Worm (Caenorhabditis elegans): ENCODE measurements around the gene ctf-4.

The ctf-4 gene

DNA sequence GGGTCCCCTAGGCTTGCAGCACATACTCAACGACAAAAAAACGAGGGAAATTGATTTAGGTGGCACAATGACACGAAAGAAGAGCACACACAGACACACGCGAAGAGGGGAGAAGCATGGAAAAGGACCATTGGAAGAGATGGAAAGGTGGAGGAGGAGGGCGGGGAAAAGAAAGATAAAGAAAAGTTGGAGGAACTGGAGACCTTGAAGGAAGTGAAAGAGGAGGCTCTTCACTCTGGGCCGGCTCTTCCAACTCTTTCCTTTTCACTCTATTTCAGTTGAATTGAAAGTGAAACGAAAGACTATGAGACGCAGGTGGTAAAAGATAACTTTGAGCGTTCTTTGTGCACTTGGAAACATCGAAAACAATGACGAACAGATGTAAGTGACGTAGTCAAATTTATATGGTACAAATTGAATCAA is 3.9 kb downstream of the ctf-4 start (continued):
- peak; percentile 24 to 57 for TF ChIP-seq lsy-2 (tag; optimal IDR thresholded peaks at IDR 0.05)
- TF ChIP-seq egl-43 (GFP tag; IDR thresholded peaks at IDR 0.05): 0 out of 2 replicates have a peak, but pooled peaks have one; percentile 50
- no peak for TF ChIP-seq unc-39 (tag; optimal IDR thresholded peaks at IDR 0.05)
- TF ChIP-seq vab-7 (GFP tag; IDR thresholded peaks at IDR 0.05): no peak
- TF ChIP-seq F49E8.2 (tag; optimal IDR thresholded peaks at IDR 0.05; ENCODE audit: borderline replicate concordance): no peak
- TF ChIP-seq pqm-1 (tag; optimal IDR thresholded peaks at IDR 0.05): no peak
- no peak for TF ChIP-seq hlh-30 (tag; optimal IDR thresholded peaks at IDR 0.05; ENCODE audit: insufficient read depth)
- no peak for TF ChIP-seq R02D3.7 (tag; optimal IDR thresholded peaks at IDR 0.05)
- no peak for TF ChIP-seq Y75B8A.6 (GFP tag; IDR thresholded peaks at IDR 0.05)
- TF ChIP-seq zip-11 (GFP tag; IDR thresholded peaks at IDR 0.05): no peak
- no peak for TF ChIP-seq ceh-32 (tag; optimal IDR thresholded peaks at IDR 0.05; ENCODE audit: poor library complexity)
- TF ChIP-seq saeg-2 (GFP tag; IDR thresholded peaks at IDR 0.05): no peak
- no peak for TF ChIP-seq jun-1 (tag; optimal IDR thresholded peaks at IDR 0.05)
- TF ChIP-seq lin-15B (tag; optimal IDR thresholded peaks at IDR 0.05): no peak
- TF ChIP-seq skn-1 (tag; optimal IDR thresholded peaks at IDR 0.05): no peak
- TF ChIP-seq sdz-12 (GFP tag; optimal IDR thresholded peaks at IDR 0.05): no peak
- no peak for TF ChIP-seq Y105C5A.15 (GFP tag; IDR thresholded peaks at IDR 0.05)
- no peak for TF ChIP-seq dmd-9 (GFP tag; IDR thresholded peaks at IDR 0.05)
- no peak for TF ChIP-seq pha-4 (GFP tag; IDR thresholded peaks at IDR 0.05)
- no peak for TF ChIP-seq pha-4 (tag; optimal IDR thresholded peaks at IDR 0.05)
- no peak for TF ChIP-seq zfp-3 (GFP tag; conservative IDR thresholded peaks at IDR 0.05)
- no peak for TF ChIP-seq ceh-44 (GFP tag; IDR thresholded peaks at IDR 0.05)
- TF ChIP-seq ceh-82 (tag; optimal IDR thresholded peaks at IDR 0.05): no peak
- peak in 1 of 2 experiments; percentile 87 for TF ChIP-seq daf-16 (GFP tag; optimal IDR thresholded peaks at IDR 0.05)
- peak; percentile 53 for TF ChIP-seq daf-16 (tag; optimal IDR thresholded peaks at IDR 0.05)
- TF ChIP-seq nhr-102 (tag; optimal IDR thresholded peaks at IDR 0.05): no peak
- no peak for TF ChIP-seq aha-1 (tag)
- TF ChIP-seq nhr-6 (tag; optimal IDR thresholded peaks at IDR 0.05): no peak
- TF ChIP-seq nhr-237 (tag; optimal IDR thresholded peaks at IDR 0.05): no peak
- no peak for TF ChIP-seq zfp-2 (tag; optimal IDR thresholded peaks at IDR 0.05)

ce11 chrV:10960544-10960943 is 4.8 kb downstream of the ctf-4 start, which contains the start of gene vps-36:
TSS of gene vps-36 (minus strand) at chrV:10960669.
- no peak for TF ChIP-seq mdl-1 (tag; optimal IDR thresholded peaks at IDR 0.05)
- TF ChIP-seq vab-7 (GFP tag; IDR thresholded peaks at IDR 0.05): no peak
- no peak for TF ChIP-seq Y75B8A.6 (GFP tag; IDR thresholded peaks at IDR 0.05)
- TF ChIP-seq F37D6.2 (tag; optimal IDR thresholded peaks at IDR 0.05): no peak
- TF ChIP-seq duxl-1 (tag; optimal IDR thresholded peaks at IDR 0.05; ENCODE audit: poor library complexity): no peak
- TF ChIP-seq pha-4 (GFP tag; IDR thresholded peaks at IDR 0.05): no peak
- peak; percentile 27 for TF ChIP-seq pha-4 (tag; optimal IDR thresholded peaks at IDR 0.05)
- TF ChIP-seq nhr-10 (tag; optimal IDR thresholded peaks at IDR 0.05): no peak
- TF ChIP-seq lin-15B (tag; optimal IDR thresholded peaks at IDR 0.05): no peak
- no peak for TF ChIP-seq lin-29 (GFP tag; IDR thresholded peaks at IDR 0.05)
- TF ChIP-seq php-3 (GFP tag; IDR thresholded peaks at IDR 0.05): no peak
- TF ChIP-seq fos-1 (tag; optimal IDR thresholded peaks at IDR 0.05): no peak
- peak; percentile 55 for TF ChIP-seq mes-2 (tag; optimal IDR thresholded peaks at IDR 0.05; ENCODE audit: poor library complexity, severe bottlenecking)
- TF ChIP-seq nhr-77 (tag; optimal IDR thresholded peaks at IDR 0.05): peak; percentile 14
- TF ChIP-seq hlh-11 (tag; optimal IDR thresholded peaks at IDR 0.05): peak; percentile 59
- no peak for TF ChIP-seq Y5F2A.4 (GFP tag; optimal IDR thresholded peaks at IDR 0.05)
- TF ChIP-seq F49E8.2 (tag; optimal IDR thresholded peaks at IDR 0.05; ENCODE audit: borderline replicate concordance): no peak
- TF ChIP-seq zfp-3 (GFP tag; conservative IDR thresholded peaks at IDR 0.05): no peak
- TF ChIP-seq nhr-28 (tag; optimal IDR thresholded peaks at IDR 0.05): peak; percentile 96
- TF ChIP-seq tag-97 (GFP tag; IDR thresholded peaks at IDR 0.05): no peak
- TF ChIP-seq ztf-11 (tag; optimal IDR thresholded peaks at IDR 0.05): no peak
- TF ChIP-seq dve-1 (tag; optimal IDR thresholded peaks at IDR 0.05; ENCODE audit: insufficient read depth): peak; percentile 29
- no peak for TF ChIP-seq nhr-11 (tag; optimal IDR thresholded peaks at IDR 0.05)
- TF ChIP-seq lin-38 (GFP tag; IDR thresholded peaks at IDR 0.05): peak; percentile 37
- TF ChIP-seq nhr-48 (tag; optimal IDR thresholded peaks at IDR 0.05): no peak
- TF ChIP-seq Y105C5A.15 (GFP tag; IDR thresholded peaks at IDR 0.05): no peak
- TF ChIP-seq ceh-44 (GFP tag; IDR thresholded peaks at IDR 0.05): no peak
- no peak for TF ChIP-seq unc-130 (GFP tag; optimal IDR thresholded peaks at IDR 0.05)
- no peak for TF ChIP-seq snpc-1.2 (GFP tag; IDR thresholded peaks at IDR 0.05)
- no peak for TF ChIP-seq attf-4 (tag; optimal IDR thresholded peaks at IDR 0.05)
- TF ChIP-seq ces-1 (GFP tag; optimal IDR thresholded peaks at IDR 0.05): no peak

All from whole organism, L4 larva.